Worm (Caenorhabditis elegans) whole organism, L3 larva: ENCODE data around the gene fbxa-108.

ENCODE experiments used
- ama-1 ChIP-seq: fragments of 150-350 bp; optimal IDR thresholded peaks from 2 replicates; lab custom pipeline; 2018
- fkh-10 ChIP-seq: sonication (generic microtip); optimal IDR thresholded peaks from 2 replicates; lab custom pipeline; 2017; ENCODE audit warnings: missing biosample characterization, missing genetic modification reagents, missing genetic modification characterization
- nhr-25 ChIP-seq: sonication (generic microtip); optimal IDR thresholded peaks from 2 replicates; lab custom pipeline; 2017; ENCODE audit warnings: missing biosample characterization, missing genetic modification characterization
- nhr-76 ChIP-seq: fragments of 150-350 bp; sonication (generic microtip); optimal IDR thresholded peaks from 5 replicates; lab custom pipeline; 2014; ENCODE audit warnings: missing biosample characterization, missing genetic modification characterization
- pha-4 ChIP-seq: fragments of 150-350 bp; optimal IDR thresholded peaks from 2 replicates; lab custom pipeline; 2014; ENCODE audit warnings: missing biosample characterization, missing genetic modification reagents, missing genetic modification characterization

DNA sequence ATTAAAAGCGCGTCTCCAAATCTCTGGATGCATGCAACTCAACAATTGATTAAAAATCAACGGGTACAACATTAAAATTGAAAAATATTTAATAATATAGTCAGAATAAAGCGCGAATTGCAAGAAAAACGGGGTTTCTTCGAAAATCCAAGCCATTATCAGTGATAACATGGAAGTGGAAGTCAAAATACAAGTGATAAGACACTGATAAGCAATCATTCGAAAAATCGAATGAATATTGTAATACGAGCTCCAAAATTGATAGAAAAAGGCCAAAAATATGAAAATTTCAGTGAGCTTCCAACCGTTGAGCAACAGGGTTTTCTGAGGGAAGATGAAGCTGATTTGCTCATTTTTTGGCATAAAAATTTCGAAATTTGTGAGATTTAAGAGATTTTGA lies 35.1 kb upstream of the fbxa-108 start:
- TF ChIP-seq ama-1 (lab: Kevin White, UChicago) (no peak), fkh-10 (no peak), nhr-25 (tag; lab: Kevin White, UChicago) (no peak), pha-4 (no peak), nhr-76 (no peak)
